Worm (Caenorhabditis elegans) whole organism, L3 larva: ENCODE results near the gene srw-54.

Experiments used
- ZK546.5 ChIP-seq: sonication (generic microtip); optimal IDR thresholded peaks from 2 replicates; lab custom pipeline; 2017; ENCODE audit warnings: missing biosample characterization, missing genetic modification characterization
- aly-2 ChIP-seq: fragments of 150-350 bp; optimal IDR thresholded peaks from 2 replicates; lab custom pipeline; 2014; ENCODE audit warnings: missing biosample characterization, missing genetic modification characterization
- ceh-16 ChIP-seq: sonication (generic microtip); optimal IDR thresholded peaks from 2 replicates; lab custom pipeline; 2017; ENCODE audit warnings: missing biosample characterization, missing genetic modification characterization
- ceh-28 ChIP-seq: fragments of 150-350 bp; optimal IDR thresholded peaks from 2 replicates; lab custom pipeline; 2014; ENCODE audit warnings: missing biosample characterization, missing genetic modification reagents, missing genetic modification characterization
- ceh-9 ChIP-seq: sonication (generic microtip); optimal IDR thresholded peaks from 2 replicates; lab custom pipeline; 2018; ENCODE audit warnings: missing biosample characterization, missing genetic modification characterization
- egl-5 ChIP-seq: fragments of 150-350 bp; optimal IDR thresholded peaks from 2 replicates; lab custom pipeline; 2017; ENCODE audit warnings: missing biosample characterization, missing genetic modification reagents, missing genetic modification characterization, inconsistent platforms
- elt-1 ChIP-seq: fragments of 150-350 bp; optimal IDR thresholded peaks from 2 replicates; lab custom pipeline; 2014; ENCODE audit warnings: missing biosample characterization, missing genetic modification characterization
- elt-2 ChIP-seq: sonication (generic microtip); optimal IDR thresholded peaks from 2 replicates; lab custom pipeline; 2016; ENCODE audit warnings: missing genetic modification reagents, mild to moderate bottlenecking, missing genetic modification characterization, missing compliant biosample characterization
- elt-3 ChIP-seq, 3 experiments: fragments of 150-350 bp in 1 of 3; sonication (generic microtip) in 2 of 3; optimal IDR thresholded peaks; 2 replicates in 2 of 3; 4 replicates in 1 of 3; lab custom pipeline; 2014 to 2017; ENCODE audit warnings: missing biosample characterization in 3 of 3, missing genetic modification characterization in 3 of 3
- eor-1 ChIP-seq, 2 experiments: fragments of 150-350 bp; optimal IDR thresholded peaks; 2 replicates each; lab custom pipeline; 2014 to 2018; ENCODE audit warnings: missing biosample characterization in 2 of 2, missing genetic modification characterization in 2 of 2
- fkh-2 ChIP-seq: fragments of 150-350 bp; optimal IDR thresholded peaks from 2 replicates; lab custom pipeline; 2014; ENCODE audit warnings: missing biosample characterization, missing genetic modification reagents, missing genetic modification characterization
- fos-1 ChIP-seq: fragments of 150-350 bp; optimal IDR thresholded peaks from 2 replicates; lab custom pipeline; 2014; ENCODE audit warnings: missing biosample characterization, missing genetic modification characterization
- hmg-11 ChIP-seq: sonication (generic microtip); optimal IDR thresholded peaks from 2 replicates; lab custom pipeline; 2016; ENCODE audit warnings: missing genetic modification characterization, missing compliant biosample characterization
- jun-1 ChIP-seq: fragments of 150-350 bp; optimal IDR thresholded peaks from 2 replicates; lab custom pipeline; 2014; ENCODE audit warnings: missing biosample characterization, missing genetic modification reagents, missing genetic modification characterization
- lin-15B ChIP-seq: fragments of 150-350 bp; optimal IDR thresholded peaks from 2 replicates; lab custom pipeline; 2014; ENCODE audit warnings: missing biosample characterization, missing genetic modification characterization
- lin-39 ChIP-seq: fragments of 150-350 bp; optimal IDR thresholded peaks from 2 replicates; lab custom pipeline; 2018; ENCODE audit warnings: missing biosample characterization, missing genetic modification reagents, missing genetic modification characterization
- lsy-12 ChIP-seq: sonication (generic microtip); optimal IDR thresholded peaks from 2 replicates; lab custom pipeline; 2016; ENCODE audit warnings: mild to moderate bottlenecking, missing genetic modification characterization, missing compliant biosample characterization
- mdl-1 ChIP-seq: fragments of 150-350 bp; optimal IDR thresholded peaks from 2 replicates; lab custom pipeline; 2014; ENCODE audit warnings: missing biosample characterization, missing genetic modification characterization
- mml-1 ChIP-seq: fragments of 150-350 bp; sonication (generic microtip); optimal IDR thresholded peaks from 3 replicates; lab custom pipeline; 2014; ENCODE audit warnings: missing biosample characterization, missing genetic modification characterization
- nhr-11 ChIP-seq: fragments of 150-350 bp; optimal IDR thresholded peaks from 2 replicates; lab custom pipeline; 2014; ENCODE audit warnings: missing biosample characterization, missing genetic modification characterization
- nhr-12 ChIP-seq: fragments of 150-350 bp; optimal IDR thresholded peaks from 2 replicates; lab custom pipeline; 2014; ENCODE audit warnings: missing biosample characterization, missing genetic modification characterization
- nhr-23 ChIP-seq: fragments of 150-350 bp; optimal IDR thresholded peaks from 2 replicates; lab custom pipeline; 2014; ENCODE audit warnings: missing biosample characterization, missing genetic modification reagents, missing genetic modification characterization
- nhr-25 ChIP-seq: sonication (generic microtip); optimal IDR thresholded peaks from 2 replicates; lab custom pipeline; 2017; ENCODE audit warnings: missing biosample characterization, missing genetic modification characterization
- nhr-28 ChIP-seq: fragments of 150-350 bp; optimal IDR thresholded peaks from 2 replicates; lab custom pipeline; 2014; ENCODE audit warnings: missing biosample characterization, missing genetic modification characterization
- nhr-43 ChIP-seq: sonication (generic microtip); optimal IDR thresholded peaks from 2 replicates; lab custom pipeline; 2016; ENCODE audit warnings: mild to moderate bottlenecking, missing genetic modification characterization, missing compliant biosample characterization; ENCODE audit not compliant: poor library complexity, severe bottlenecking
- pha-4 ChIP-seq: fragments of 150-350 bp; optimal IDR thresholded peaks from 2 replicates; lab custom pipeline; 2014; ENCODE audit warnings: missing biosample characterization, missing genetic modification reagents, missing genetic modification characterization
- pqm-1 ChIP-seq: fragments of 150-350 bp; optimal IDR thresholded peaks from 2 replicates; lab custom pipeline; 2017; ENCODE audit warnings: missing biosample characterization, missing genetic modification characterization, inconsistent platforms
- sea-2 ChIP-seq: fragments of 150-350 bp; sonication (generic microtip); optimal IDR thresholded peaks from 4 replicates; lab custom pipeline; 2014; ENCODE audit warnings: missing biosample characterization, missing genetic modification reagents, missing genetic modification characterization
- skn-1 ChIP-seq: fragments of 150-350 bp; optimal IDR thresholded peaks from 2 replicates; lab custom pipeline; 2014; ENCODE audit warnings: missing biosample characterization, missing genetic modification characterization
- snpc-4 ChIP-seq: fragments of 150-350 bp; optimal IDR thresholded peaks from 2 replicates; lab custom pipeline; 2014; ENCODE audit warnings: missing biosample characterization, missing genetic modification characterization
- tbx-2 ChIP-seq: sonication (generic microtip); optimal IDR thresholded peaks from 2 replicates; lab custom pipeline; 2016; ENCODE audit warnings: mild to moderate bottlenecking, missing genetic modification characterization, missing compliant biosample characterization
- zag-1 ChIP-seq: fragments of 150-350 bp; optimal IDR thresholded peaks from 2 replicates; lab custom pipeline; 2014; ENCODE audit warnings: missing biosample characterization, missing genetic modification characterization
- ztf-11 ChIP-seq: fragments of 150-350 bp; optimal IDR thresholded peaks from 2 replicates; lab custom pipeline; 2014; ENCODE audit warnings: missing biosample characterization, missing genetic modification characterization
- ztf-4 ChIP-seq: fragments of 150-350 bp; optimal IDR thresholded peaks from 2 replicates; lab custom pipeline; 2014; ENCODE audit warnings: missing biosample characterization, missing genetic modification characterization

srw-54 gene

DNA sequence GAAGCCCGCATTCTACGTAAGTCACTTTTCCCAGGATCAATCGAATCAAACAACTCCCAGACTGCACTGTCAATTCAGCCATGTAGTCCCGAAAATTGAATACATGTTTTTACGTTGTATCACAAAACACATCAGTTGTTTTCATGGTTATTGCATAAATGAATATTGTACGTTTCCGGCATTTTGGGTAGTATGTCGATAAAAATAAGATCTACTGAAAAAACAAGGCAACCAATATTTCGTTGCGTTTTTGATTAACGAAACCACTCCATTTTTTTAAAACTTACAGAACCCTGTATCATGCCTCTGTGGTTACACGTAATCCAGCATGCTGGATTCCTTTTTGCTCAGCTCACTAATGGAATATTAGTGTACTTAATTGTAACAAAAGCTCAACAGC is 38.0 kb upstream of the srw-54 start, which contains the start of gene str-149:
TSS of gene str-149 (plus strand) at position 301 of the 400 bp plus-strand sequence.
- TF ChIP-seq nhr-11 (tag; lab: Kevin White, UChicago): no peak
- no peak for TF ChIP-seq nhr-28
- no peak for TF ChIP-seq lsy-12 (tag; lab: Kevin White, UChicago)
- no peak for TF ChIP-seq nhr-23 (tag; lab: Kevin White, UChicago)
- no peak for TF ChIP-seq lin-39 (tag; lab: Kevin White, UChicago)
- no peak for TF ChIP-seq ceh-16 (tag; lab: Kevin White, UChicago)
- TF ChIP-seq ceh-28 (tag; lab: Kevin White, UChicago): no peak
- TF ChIP-seq ztf-11 (tag; lab: Kevin White, UChicago): no peak
- no peak for TF ChIP-seq zag-1 (tag; lab: Kevin White, UChicago)
- TF ChIP-seq fos-1 (tag; lab: Kevin White, UChicago): no peak
- TF ChIP-seq ZK546.5 (tag; lab: Kevin White, UChicago): no peak

DNA sequence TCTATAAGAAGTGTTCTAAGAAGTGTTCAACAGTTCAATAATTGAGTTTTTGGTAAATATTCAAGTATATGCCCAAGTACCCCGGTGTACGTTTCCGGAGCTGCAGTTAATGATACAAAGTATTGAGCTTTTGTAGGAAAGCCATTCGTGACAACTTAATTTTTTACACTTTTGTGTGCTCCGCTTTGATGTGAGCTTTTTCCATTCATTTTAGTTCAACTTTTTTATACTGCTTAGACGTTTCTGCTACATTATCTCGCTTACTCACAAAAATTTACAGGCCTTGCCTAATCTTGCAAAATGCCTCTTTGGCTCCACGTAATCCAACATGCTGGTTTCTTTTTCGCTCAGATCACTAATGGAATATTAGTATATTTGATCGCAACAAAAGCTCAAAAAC is 35.2 kb upstream of the srw-54 start, which contains the start of gene str-151:
TSS of gene str-151 (plus strand) at position 301 of the 400 bp plus-strand sequence.
- TF ChIP-seq ztf-4 (tag; lab: Kevin White, UChicago): no peak
- TF ChIP-seq egl-5 (tag; lab: Kevin White, UChicago): no peak
- no peak for TF ChIP-seq pqm-1 (tag; lab: Kevin White, UChicago)
- TF ChIP-seq elt-3 (tag; optimal IDR thresholded peaks at IDR 0.05; lab: Kevin White, UChicago): no peak
- no peak for TF ChIP-seq nhr-12 (tag; lab: Kevin White, UChicago)
- no peak for TF ChIP-seq elt-1 (tag; lab: Kevin White, UChicago)
- no peak for TF ChIP-seq lin-15B
- TF ChIP-seq ceh-28 (tag; lab: Kevin White, UChicago): no peak

DNA sequence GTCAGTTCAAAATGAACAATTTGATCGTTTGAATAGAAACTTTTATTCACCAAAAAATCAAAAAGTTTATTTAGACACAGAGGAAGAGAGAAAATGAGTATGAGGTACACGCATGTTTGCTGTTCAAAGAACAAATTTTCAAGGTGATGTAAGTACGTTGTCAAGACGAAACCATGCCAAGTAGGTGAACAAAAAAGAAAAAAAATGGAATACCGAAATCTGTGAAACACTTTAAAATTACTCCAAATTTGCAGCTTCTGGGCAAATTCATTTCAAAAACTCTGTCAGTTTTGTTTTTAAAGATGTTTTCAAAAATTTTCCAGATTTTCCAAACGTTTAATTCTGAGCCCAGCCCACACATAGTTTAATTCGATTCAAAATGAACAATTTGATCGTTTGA is 30.7 kb upstream of the srw-54 start, which contains the start of gene nhr-271:
TSS of gene nhr-271 (minus strand) at position 101 of the 400 bp plus-strand sequence.
- TF ChIP-seq nhr-23 (tag; lab: Kevin White, UChicago) (no peak), zag-1 (tag; lab: Kevin White, UChicago) (no peak), mml-1 (tag; lab: Kevin White, UChicago) (no peak), ztf-4 (tag; lab: Kevin White, UChicago) (no peak), snpc-4 (no peak), nhr-28 (no peak), nhr-25 (no peak), elt-2 (tag; lab: Kevin White, UChicago) (no peak), jun-1 (tag; lab: Kevin White, UChicago) (no peak), nhr-12 (tag; lab: Kevin White, UChicago) (no peak), ceh-9 (no peak), elt-3 (tag; optimal IDR thresholded peaks at IDR 0.05; lab: Kevin White, UChicago) (no peak), mdl-1 (tag; lab: Kevin White, UChicago) (no peak), egl-5 (tag; lab: Kevin White, UChicago) (no peak), fos-1 (tag; lab: Kevin White, UChicago) (no peak), fkh-2 (tag; lab: Kevin White, UChicago) (no peak), lsy-12 (tag; lab: Kevin White, UChicago) (no peak), skn-1 (tag; lab: Kevin White, UChicago) (no peak), eor-1 (tag; optimal IDR thresholded peaks at IDR 0.05; lab: Kevin White, UChicago) (no peak), elt-1 (tag; lab: Kevin White, UChicago) (no peak)

- TF ChIP-seq ceh-9 (no peak), mdl-1 (tag; lab: Kevin White, UChicago) (no peak), ZK546.5 (tag; lab: Kevin White, UChicago) (no peak), pqm-1 (tag; lab: Kevin White, UChicago) (no peak), ztf-4 (tag; lab: Kevin White, UChicago) (no peak), aly-2 (tag; lab: Kevin White, UChicago) (no peak), mml-1 (tag; lab: Kevin White, UChicago) (no peak), nhr-11 (tag; lab: Kevin White, UChicago) (no peak), pha-4 (no peak), tbx-2 (tag; lab: Kevin White, UChicago) (no peak), hmg-11 (no peak), sea-2 (GFP tag; lab: Kevin White, UChicago) (no peak), zag-1 (tag; lab: Kevin White, UChicago) (no peak), nhr-43 (tag; lab: Kevin White, UChicago) (no peak), eor-1 (tag; optimal IDR thresholded peaks at IDR 0.05; lab: Kevin White, UChicago) (no peak)
Observed at ce11 chrV:16581061-16581460, 30.1 kb upstream of the srw-54 start.
